Fruit fly (Drosophila melanogaster) S2 (cell line): ENCODE measurements around the gene CHMP2B.

Source experiments
- CG8478 ChIP-seq: fragments of >200 bp; optimal IDR thresholded peaks from 2 replicates; lab custom pipeline; 2018
- CTCF ChIP-seq, 2 experiments: fragments of >200 bp; optimal IDR thresholded peaks; 2 replicates each; lab custom pipeline; 2018

CHMP2B gene

dm6 chr3L:5188402-5188801 lies 49.0 kb downstream of the CHMP2B start:
- no peak for TF ChIP-seq CG8478
- no peak for TF ChIP-seq CTCF (optimal IDR thresholded peaks at IDR 0.05; lab: Kevin White, UChicago)
